Fruit fly (Drosophila melanogaster) whole organism, adult: ENCODE measurements around the gene Ir68b.
A peak's percentile ranks its signal among the peaks of the same experiment; 100 is the strongest.

ENCODE experiments used
- CG11617 ChIP-seq: fragments of 200-800 bp; sonication (Bioruptor generic); optimal IDR thresholded peaks from 2 replicates; lab custom pipeline; 2017; ENCODE audit warnings: mild to moderate bottlenecking, missing biosample characterization, missing genetic modification reagents, missing genetic modification characterization
- CG12768 ChIP-seq: fragments of 200-800 bp; sonication (Bioruptor generic); optimal IDR thresholded peaks from 2 replicates; lab custom pipeline; 2017; ENCODE audit warnings: missing biosample characterization, missing genetic modification characterization, mild to moderate bottlenecking, moderate library complexity, missing genetic modification reagents
- CG14711 ChIP-seq: fragments of 200-800 bp; sonication (Bioruptor generic); optimal IDR thresholded peaks from 2 replicates; lab custom pipeline; 2018; ENCODE audit warnings: missing biosample characterization, mild to moderate bottlenecking, missing genetic modification characterization, moderate library complexity
- CG1620 ChIP-seq: fragments of 200-800 bp; sonication (Bioruptor generic); optimal IDR thresholded peaks from 2 replicates; lab custom pipeline; 2016; ENCODE audit warnings: missing biosample characterization, missing genetic modification characterization
- CG33017 ChIP-seq: fragments of 200-800 bp; sonication (Bioruptor generic); optimal IDR thresholded peaks from 2 replicates; lab custom pipeline; 2018; ENCODE audit warnings: missing biosample characterization, mild to moderate bottlenecking, missing genetic modification characterization, moderate library complexity
- CG5204 ChIP-seq: fragments of 200-800 bp; sonication (Bioruptor generic); optimal IDR thresholded peaks from 2 replicates; lab custom pipeline; 2016; ENCODE audit warnings: missing biosample characterization, missing genetic modification characterization
- CG7045 ChIP-seq: fragments of 200-800 bp; sonication (Bioruptor generic); optimal IDR thresholded peaks from 2 replicates; lab custom pipeline; 2017; ENCODE audit warnings: missing biosample characterization, mild to moderate bottlenecking, missing genetic modification characterization
- CG7101 ChIP-seq: fragments of 200-800 bp; sonication (Bioruptor generic); optimal IDR thresholded peaks from 2 replicates; lab custom pipeline; 2018; ENCODE audit warnings: missing biosample characterization, mild to moderate bottlenecking, missing genetic modification characterization, moderate library complexity
- Clk ChIP-seq: fragments of 200-800 bp; sonication (Bioruptor generic); optimal IDR thresholded peaks from 2 replicates; lab custom pipeline; 2017; ENCODE audit warnings: missing biosample characterization, missing genetic modification characterization
- Crg-1 ChIP-seq: fragments of 200-800 bp; sonication (Bioruptor generic); optimal IDR thresholded peaks from 2 replicates; lab custom pipeline; 2016; ENCODE audit warnings: missing biosample characterization, missing genetic modification characterization
- Hr96 ChIP-seq: fragments of 200-800 bp; sonication (Bioruptor generic); optimal IDR thresholded peaks from 2 replicates; lab custom pipeline; 2016; ENCODE audit warnings: missing biosample characterization, missing genetic modification characterization
- Mnt ChIP-seq: fragments of 200-800 bp; sonication (Bioruptor generic); optimal IDR thresholded peaks from 2 replicates; lab custom pipeline; 2016; ENCODE audit warnings: missing biosample characterization, mild to moderate bottlenecking, missing genetic modification characterization
- bab1 ChIP-seq: fragments of 200-800 bp; sonication (Bioruptor generic); optimal IDR thresholded peaks from 3 replicates; lab custom pipeline; 2019; ENCODE audit warnings: missing biosample characterization, mild to moderate bottlenecking, missing genetic modification characterization, moderate library complexity
- cic ChIP-seq: fragments of 200-800 bp; sonication (Bioruptor generic); optimal IDR thresholded peaks from 2 replicates; lab custom pipeline; 2017; ENCODE audit warnings: missing biosample characterization, mild to moderate bottlenecking, missing genetic modification characterization, moderate library complexity
- cnc ChIP-seq, 2 experiments: fragments of >200 bp; optimal IDR thresholded peaks; 2 replicates each; lab custom pipeline; 2017
- kay ChIP-seq: fragments of 200-800 bp; sonication (Bioruptor generic); peaks from one replicate; lab custom pipeline; 2016; ENCODE audit warnings: missing biosample characterization, missing genetic modification characterization, borderline replicate concordance
- ovo ChIP-seq: fragments of 200-800 bp; sonication (Bioruptor generic); optimal IDR thresholded peaks from 2 replicates; lab custom pipeline; 2016; ENCODE audit warnings: missing biosample characterization, missing genetic modification characterization
- pad ChIP-seq: fragments of 200-800 bp; sonication (Bioruptor generic); optimal IDR thresholded peaks from 3 replicates; lab custom pipeline; 2017; ENCODE audit warnings: missing biosample characterization, missing genetic modification characterization, mild to moderate bottlenecking, moderate library complexity, missing genetic modification reagents
- tj ChIP-seq: fragments of 200-800 bp; sonication (Bioruptor generic); optimal IDR thresholded peaks from 3 replicates; lab custom pipeline; 2017; ENCODE audit warnings: missing biosample characterization, mild to moderate bottlenecking, missing genetic modification characterization, moderate library complexity
- toe ChIP-seq: fragments of 200-800 bp; sonication (Bioruptor generic); optimal IDR thresholded peaks from 2 replicates; lab custom pipeline; 2016; ENCODE audit warnings: missing biosample characterization, missing genetic modification characterization

The Ir68b gene

DNA sequence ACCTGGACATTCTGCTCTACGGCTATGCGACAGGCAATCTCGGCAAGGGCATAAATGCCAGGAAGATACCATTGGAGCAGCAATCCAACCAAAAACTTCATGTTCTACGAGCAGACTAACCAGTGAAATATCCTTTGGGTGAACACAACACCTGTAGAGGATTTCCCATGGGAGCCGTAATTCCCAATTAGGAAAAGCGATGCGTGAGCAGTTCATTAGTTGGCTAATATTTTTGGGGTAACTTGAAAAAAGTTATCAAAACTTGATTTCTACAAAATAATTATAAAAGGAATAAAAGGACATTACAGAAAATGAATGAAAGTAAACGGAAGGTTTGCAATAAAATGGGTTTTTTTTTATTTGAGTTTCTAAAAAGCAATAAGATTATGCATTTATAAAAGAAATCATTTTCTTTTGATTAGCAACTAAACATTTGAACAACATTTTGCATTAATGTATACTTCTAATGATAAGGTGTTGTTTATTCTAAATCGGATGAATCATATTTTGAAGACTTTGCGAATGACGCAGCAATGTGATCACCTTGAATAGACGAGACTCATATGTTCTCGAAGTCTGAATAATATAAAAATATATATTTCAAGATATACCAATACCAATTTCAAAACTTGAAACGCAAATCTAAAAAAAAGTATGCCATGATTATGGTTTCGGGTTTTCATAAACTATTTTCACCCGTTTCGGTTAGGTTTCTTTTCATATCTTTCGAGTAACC, at the start of gene Ir68b, which contains the start of gene CG34241:
TSS of gene Ir68b (minus strand) at position 101 of the 736 bp plus-strand sequence.
TSS of gene CG34241 (plus strand) at position 686 of the 736 bp plus-strand sequence.
- TF ChIP-seq kay, result no peak
- no peak for TF ChIP-seq toe
- no peak for TF ChIP-seq tj (GFP tag; lab: Kevin White, UChicago)

DNA sequence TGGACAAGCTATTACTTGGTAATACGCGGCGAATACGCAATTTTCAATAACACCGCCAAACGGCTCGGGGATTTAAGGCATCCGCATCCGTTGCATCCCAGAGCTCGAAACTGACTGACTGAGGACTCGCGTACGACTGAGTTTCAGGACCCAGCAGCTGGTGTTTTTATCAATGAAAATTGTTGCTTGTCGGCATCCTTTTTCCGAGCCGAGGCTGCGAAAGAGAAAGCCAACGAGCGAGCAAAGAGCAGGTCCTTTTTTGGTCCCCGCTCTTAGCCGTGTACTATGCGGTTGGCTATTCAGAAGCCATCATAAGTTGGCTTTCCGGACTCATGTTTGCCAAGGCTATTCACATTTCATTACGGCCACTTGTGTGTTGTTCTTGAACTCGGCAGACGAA, 48.2 kb upstream of the Ir68b start, which contains the start of gene Rh7:
TSS of gene Rh7 (minus strand) at position 101 of the 400 bp plus-strand sequence.
- TF ChIP-seq CG14711 (tag; lab: Kevin White, UChicago) (no peak), bab1 (no peak), CG5204 (GFP tag; lab: Kevin White, UChicago) (no peak), kay (no peak), CG33017 (no peak), CG1620 (GFP tag; lab: Kevin White, UChicago) (no peak), Crg-1 (GFP tag; lab: Kevin White, UChicago) (no peak), Clk (GFP tag; lab: Kevin White, UChicago) (no peak), CG7101 (no peak), pad (no peak), Mnt (GFP tag; lab: Kevin White, UChicago) (no peak)

DNA sequence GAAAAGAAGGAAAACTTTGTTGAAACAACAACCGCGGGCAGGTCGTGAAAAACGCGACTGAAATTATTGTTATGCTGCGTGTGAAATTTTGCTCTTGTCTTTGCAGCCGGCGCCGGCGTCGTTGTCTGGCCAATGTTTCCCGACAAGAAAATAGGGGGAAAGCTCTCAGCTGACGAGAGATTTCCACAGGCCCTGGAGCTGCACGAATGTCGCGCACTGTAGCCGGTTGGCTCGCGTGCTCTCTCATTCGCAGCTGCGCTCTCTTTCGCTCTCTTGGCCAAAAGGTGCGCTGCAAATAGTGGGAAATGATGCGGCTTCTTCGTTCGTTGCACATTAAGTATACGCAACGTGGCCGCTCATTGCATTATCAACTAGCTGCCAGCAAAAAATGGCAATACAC, 36.5 kb upstream of the Ir68b start, which contains the start of gene CG9760:
TSS of gene CG9760 (minus strand) at position 43 of the 400 bp plus-strand sequence.
- TF ChIP-seq CG12768 (GFP tag; lab: Kevin White, UChicago) (no peak), cic (GFP tag; lab: Kevin White, UChicago) (no peak), CG7101 (no peak), CG14711 (tag; lab: Kevin White, UChicago) (no peak), ovo (GFP tag; lab: Kevin White, UChicago) (no peak), Clk (GFP tag; lab: Kevin White, UChicago) (no peak), cnc (optimal IDR thresholded peaks at IDR 0.05; lab: Kevin White, UChicago) (no peak), CG33017 (no peak)

DNA sequence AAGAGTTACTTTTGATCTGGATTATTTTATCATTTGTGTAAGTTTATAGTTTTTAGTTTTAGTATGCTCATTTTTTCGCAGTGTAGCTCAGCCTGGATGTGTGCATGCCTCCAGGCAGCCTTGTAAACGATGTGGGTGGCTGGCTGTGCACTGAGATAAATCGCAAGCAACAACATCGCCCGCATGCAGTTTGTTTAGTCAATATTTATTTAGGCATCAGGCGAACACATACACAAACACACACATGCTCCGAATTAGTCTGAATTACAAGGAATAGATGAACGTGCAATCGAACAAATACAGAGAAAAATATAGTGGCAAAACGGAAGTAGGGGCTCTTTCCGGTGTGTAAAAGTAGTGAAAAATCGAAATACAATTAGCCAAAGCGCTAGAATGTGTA, 35.9 kb upstream of the Ir68b start:
- TF ChIP-seq CG14711 (tag; lab: Kevin White, UChicago) (no peak), CG33017 (no peak), kay (no peak), CG12768 (GFP tag; lab: Kevin White, UChicago) (no peak), Crg-1 (GFP tag; lab: Kevin White, UChicago) (no peak), CG11617 (no peak), ovo (GFP tag; lab: Kevin White, UChicago) (no peak), CG7101 (no peak), bab1 (no peak), Mnt (GFP tag; lab: Kevin White, UChicago) (no peak), CG5204 (GFP tag; lab: Kevin White, UChicago) (no peak), CG1620 (GFP tag; lab: Kevin White, UChicago) (no peak), Clk (GFP tag; lab: Kevin White, UChicago) (no peak), tj (GFP tag; lab: Kevin White, UChicago) (no peak), toe (no peak), CG7045 (GFP tag; lab: Kevin White, UChicago) (no peak), cic (GFP tag; lab: Kevin White, UChicago) (no peak), cnc (optimal IDR thresholded peaks at IDR 0.05; lab: Kevin White, UChicago) (no peak)

DNA sequence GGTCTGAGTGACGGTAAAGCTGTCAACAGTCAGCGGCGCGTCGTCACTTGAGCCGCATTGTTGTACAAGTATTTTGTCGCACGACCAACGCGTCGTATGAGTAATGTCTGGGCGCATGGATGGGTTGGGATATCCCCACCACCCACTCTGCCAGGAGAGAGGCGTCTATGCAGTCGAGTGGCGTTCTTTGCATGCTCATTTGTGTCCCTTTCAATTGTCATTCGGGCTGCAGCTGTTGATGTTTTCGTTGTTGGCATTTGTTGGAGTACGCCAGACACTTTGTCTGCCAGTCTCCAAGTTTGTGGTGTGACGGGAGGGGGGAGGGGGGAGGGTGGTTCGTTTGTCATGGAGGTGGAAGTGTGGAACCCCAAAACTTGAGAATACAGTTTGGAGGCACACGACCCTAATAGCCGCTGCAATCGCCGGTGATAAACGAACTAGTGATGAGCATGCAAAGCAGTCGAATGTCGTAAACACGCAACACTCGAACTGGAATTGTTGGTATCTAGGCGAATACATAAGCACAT, 35.0 kb upstream of the Ir68b start:
- TF ChIP-seq CG1620 (GFP tag; lab: Kevin White, UChicago), result no peak
- no peak for TF ChIP-seq kay
- TF ChIP-seq tj (GFP tag; lab: Kevin White, UChicago), result no peak
- TF ChIP-seq Mnt (GFP tag; lab: Kevin White, UChicago), result no peak
- no peak for TF ChIP-seq cnc (optimal IDR thresholded peaks at IDR 0.05; lab: Kevin White, UChicago)
- TF ChIP-seq Crg-1 (GFP tag; lab: Kevin White, UChicago), result no peak
- TF ChIP-seq toe, result no peak
- TF ChIP-seq CG33017, result no peak
- no peak for TF ChIP-seq ovo (GFP tag; lab: Kevin White, UChicago)
- TF ChIP-seq CG7045 (GFP tag; lab: Kevin White, UChicago), result no peak
- no peak for TF ChIP-seq pad
- no peak for TF ChIP-seq CG7101
- no peak for TF ChIP-seq Clk (GFP tag; lab: Kevin White, UChicago)
- no peak for TF ChIP-seq CG12768 (GFP tag; lab: Kevin White, UChicago)
- TF ChIP-seq Hr96 (GFP tag; lab: Kevin White, UChicago), result no peak
- TF ChIP-seq CG11617, result no peak
- no peak for TF ChIP-seq CG14711 (tag; lab: Kevin White, UChicago)

DNA sequence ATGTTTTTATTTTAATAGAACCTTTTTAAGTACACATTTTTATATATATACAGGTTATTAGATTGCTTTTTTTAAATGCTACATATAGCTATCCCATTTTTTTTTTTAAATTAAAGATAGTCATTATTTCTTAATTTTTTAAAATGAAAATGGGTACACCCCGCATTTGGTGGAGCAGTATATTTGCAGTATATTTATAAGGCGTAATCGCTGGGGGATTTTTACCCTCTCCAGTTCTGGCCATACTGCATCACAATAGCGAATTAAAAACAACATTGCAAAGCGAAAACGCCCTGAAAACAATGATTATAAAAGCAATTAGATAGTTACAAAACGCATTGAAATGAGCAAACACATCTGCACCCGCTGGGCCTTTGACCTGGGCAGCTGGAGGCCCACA, 21.8 kb upstream of the Ir68b start, which contains the start of gene CG32099:
TSS of gene CG32099 (plus strand) at position 250 of the 400 bp plus-strand sequence.
- TF ChIP-seq kay (no peak), CG5204 (GFP tag; lab: Kevin White, UChicago) (no peak), CG14711 (tag; lab: Kevin White, UChicago) (peak; percentile 13), cic (GFP tag; lab: Kevin White, UChicago) (no peak)

DNA sequence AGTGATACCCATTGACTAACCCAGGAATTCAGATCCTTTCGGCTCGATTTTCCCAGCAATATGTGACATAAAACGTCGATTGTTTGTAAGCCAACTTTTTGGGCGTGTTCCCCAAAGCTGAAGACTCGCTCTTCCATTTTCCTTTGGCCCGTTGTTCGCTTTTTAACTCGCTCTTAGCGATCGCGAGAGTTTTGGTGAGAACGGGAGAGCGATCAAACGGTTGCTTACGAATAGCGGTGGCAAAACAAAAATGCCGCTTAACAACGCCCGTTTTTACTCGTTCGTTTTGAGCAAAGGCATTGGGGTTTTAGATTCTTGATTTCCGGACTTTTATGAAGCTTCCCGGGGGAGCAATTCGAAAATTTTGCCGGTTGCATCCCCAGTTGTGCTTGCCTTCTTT, 19.8 kb upstream of the Ir68b start:
- TF ChIP-seq Hr96 (GFP tag; lab: Kevin White, UChicago) (no peak), CG11617 (no peak), Mnt (GFP tag; lab: Kevin White, UChicago) (peak; percentile 30), CG14711 (tag; lab: Kevin White, UChicago) (no peak), CG12768 (GFP tag; lab: Kevin White, UChicago) (no peak), ovo (GFP tag; lab: Kevin White, UChicago) (peak; percentile 48), CG5204 (GFP tag; lab: Kevin White, UChicago) (no peak), Crg-1 (GFP tag; lab: Kevin White, UChicago) (no peak), toe (no peak)
